Worm (Caenorhabditis elegans) whole organism, mixed stage, embryonic: ENCODE measurements around the gene ets-10.

Experiments
- elt-1 ChIP-seq: sonication (generic microtip); optimal IDR thresholded peaks from 2 replicates; lab custom pipeline; 2017; ENCODE audit warnings: missing genetic modification characterization, mild to moderate bottlenecking, missing compliant biosample characterization, antibody characterized with exemption, moderate library complexity, borderline replicate concordance; ENCODE audit not compliant: insufficient read depth
- mab-5 ChIP-seq: fragments of 150-350 bp; optimal IDR thresholded peaks from 2 replicates; lab custom pipeline; 2014; ENCODE audit warnings: missing biosample characterization, missing genetic modification characterization
- nhr-12 ChIP-seq: fragments of 150-350 bp; optimal IDR thresholded peaks from 2 replicates; lab custom pipeline; 2014; ENCODE audit warnings: missing biosample characterization, missing genetic modification characterization
- nhr-76 ChIP-seq: sonication (generic microtip); optimal IDR thresholded peaks from 2 replicates; lab custom pipeline; 2017; ENCODE audit warnings: missing biosample characterization, missing genetic modification characterization

ce11 chrX:4244489-4245123 lies 39.4 kb upstream of the ets-10 start:
- TF ChIP-seq mab-5 (no peak), nhr-76 (tag; lab: Kevin White, UChicago) (no peak), nhr-12 (tag; lab: Kevin White, UChicago) (no peak), elt-1 (tag; lab: Kevin White, UChicago) (no peak)
